Fruit fly (Drosophila melanogaster) Kc167 (cell line): Measurements from ENCODE around the gene CG7011.

ENCODE experiments used
- Myc ChIP-seq: fragments of >200 bp; optimal IDR thresholded peaks from 2 replicates; lab custom pipeline; 2017; ENCODE audit warnings: missing external identifiers
- Sin3A ChIP-seq: fragments of >200 bp; optimal IDR thresholded peaks from 2 replicates; lab custom pipeline; 2018; ENCODE audit warnings: missing external identifiers
- h ChIP-seq: fragments of >200 bp; optimal IDR thresholded peaks from 3 replicates; lab custom pipeline; 2018; ENCODE audit warnings: missing external identifiers
- insv ChIP-seq: fragments of >200 bp; optimal IDR thresholded peaks from 3 replicates; lab custom pipeline; 2018; ENCODE audit warnings: missing external identifiers
- psq ChIP-seq: fragments of >200 bp; optimal IDR thresholded peaks from 2 replicates; lab custom pipeline; 2017; ENCODE audit warnings: missing external identifiers
- ttk ChIP-seq: sonication (Bioruptor generic); optimal IDR thresholded peaks from 2 replicates; lab custom pipeline; 2017; ENCODE audit warnings: missing external identifiers

- TF ChIP-seq Sin3A (lab: Kevin White, UChicago), result no peak
- no peak for TF ChIP-seq psq (lab: Kevin White, UChicago)
- no peak for TF ChIP-seq Myc
- no peak for TF ChIP-seq h (lab: Kevin White, UChicago)
- no peak for TF ChIP-seq insv (lab: Kevin White, UChicago)
- no peak for TF ChIP-seq ttk (lab: Kevin White, UChicago)
Measured at dm6 chr3L:15208695-15209450, 45.4 kb upstream of the CG7011 start.
